Worm (Caenorhabditis elegans): ENCODE results near the gene Y39A1A.16.

Y39A1A.16 gene

ce11 chrIII:10717479-10717878 lies 38.4 kb downstream of the Y39A1A.16 start (continued):
- TF ChIP-seq mep-1 (tag; optimal IDR thresholded peaks at IDR 0.05) (peak; percentile 68), tra-1 (GFP tag; IDR thresholded peaks at IDR 0.05) (peak; percentile 64; the same call in 1 of the 2 replicates), aha-1 (tag) (peak; percentile 99), nhr-10 (tag; optimal IDR thresholded peaks at IDR 0.05) (peak; percentile 87), mxl-3 (GFP tag; optimal IDR thresholded peaks at IDR 0.05) (peak; percentile 93), snpc-1.2 (GFP tag; IDR thresholded peaks at IDR 0.05) (no peak), daf-12 (tag; optimal IDR thresholded peaks at IDR 0.05) (no peak), T26A8.4 (GFP tag; IDR thresholded peaks at IDR 0.05) (peak; percentile 26; the same call in 1 of the 2 replicates), lin-29 (GFP tag; IDR thresholded peaks at IDR 0.05) (no peak), arid-1 (GFP tag; conservative IDR thresholded peaks at IDR 0.05) (no peak), T20F7.1 (GFP tag; optimal IDR thresholded peaks at IDR 0.05) (peak; percentile 36), php-3 (GFP tag; IDR thresholded peaks at IDR 0.05) (peak; percentile 46), spr-1 (tag; optimal IDR thresholded peaks at IDR 0.05) (peak; percentile 33), nhr-25 (tag; optimal IDR thresholded peaks at IDR 0.05; ENCODE audit: borderline replicate concordance, insufficient read depth) (peak; percentile 68), snpc-4 (tag; optimal IDR thresholded peaks at IDR 0.05) (no peak), daf-8 (GFP tag; IDR thresholded peaks at IDR 0.05) (no peak), lin-1 (GFP tag; IDR thresholded peaks at IDR 0.05) (peak; percentile 51), nhr-237 (tag; optimal IDR thresholded peaks at IDR 0.05) (no peak), lin-39 (tag; optimal IDR thresholded peaks at IDR 0.05) (no peak), F37D6.2 (tag; optimal IDR thresholded peaks at IDR 0.05) (no peak), sdz-12 (GFP tag; optimal IDR thresholded peaks at IDR 0.05) (no peak), saeg-2 (GFP tag; IDR thresholded peaks at IDR 0.05) (no peak), ces-1 (GFP tag; optimal IDR thresholded peaks at IDR 0.05) (no peak), ceh-32 (tag; optimal IDR thresholded peaks at IDR 0.05; ENCODE audit: poor library complexity) (no peak), ceh-20 (GFP tag; IDR thresholded peaks at IDR 0.05) (peak; percentile 81), Y5F2A.4 (GFP tag; optimal IDR thresholded peaks at IDR 0.05) (no peak), hlh-30 (tag; optimal IDR thresholded peaks at IDR 0.05; ENCODE audit: insufficient read depth) (peak; percentile 54), ceh-44 (GFP tag; IDR thresholded peaks at IDR 0.05) (no peak), nhr-41 (GFP tag; IDR thresholded peaks at IDR 0.05) (no peak), nhr-48 (tag; optimal IDR thresholded peaks at IDR 0.05) (peak; percentile 91), lin-38 (GFP tag; IDR thresholded peaks at IDR 0.05) (peak; percentile 31), daf-19 (GFP tag; conservative IDR thresholded peaks at IDR 0.05) (no peak), spr-3 (GFP tag; optimal IDR thresholded peaks at IDR 0.05) (no peak), set-16 (GFP tag; IDR thresholded peaks at IDR 0.05) (no peak), cey-2 (tag; optimal IDR thresholded peaks at IDR 0.05; ENCODE audit: borderline replicate concordance, insufficient read depth) (no peak), F26F4.8 (GFP tag; conservative IDR thresholded peaks at IDR 0.05) (no peak), ama-1 (optimal IDR thresholded peaks at IDR 0.05) (peak; percentile 72), zip-11 (GFP tag; IDR thresholded peaks at IDR 0.05) (no peak), jun-1 (tag; optimal IDR thresholded peaks at IDR 0.05) (no peak), dmd-6 (GFP tag; IDR thresholded peaks at IDR 0.05) (peak; percentile 92), fkh-10 (GFP tag; optimal IDR thresholded peaks at IDR 0.05) (no peak), ztf-7 (tag; optimal IDR thresholded peaks at IDR 0.05) (no peak), pqm-1 (tag; optimal IDR thresholded peaks at IDR 0.05) (no peak), tag-97 (GFP tag; IDR thresholded peaks at IDR 0.05) (no peak), egl-43 (GFP tag; IDR thresholded peaks at IDR 0.05) (no peak), rbr-2 (tag; optimal IDR thresholded peaks at IDR 0.05) (peak; percentile 61), nhr-76 (tag; optimal IDR thresholded peaks at IDR 0.05) (no peak), gei-8 (GFP tag; optimal IDR thresholded peaks at IDR 0.05) (no peak), madf-9 (GFP tag; conservative IDR thresholded peaks at IDR 0.05) (no peak), nhr-102 (tag; optimal IDR thresholded peaks at IDR 0.05) (peak; percentile 38), Y75B8A.6 (GFP tag; IDR thresholded peaks at IDR 0.05) (no peak)
